Fruit fly (Drosophila melanogaster) whole organism, embryonic: ENCODE measurements around the gene CG42455.

ENCODE experiments used
- ATbp ChIP-seq: fragments of 200-800 bp; sonication (Bioruptor generic); optimal IDR thresholded peaks from 2 replicates; lab custom pipeline; 2017; ENCODE audit warnings: missing biosample characterization, mild to moderate bottlenecking, missing genetic modification characterization, missing genetic modification reagents
- B-H2 ChIP-seq: fragments of 200-800 bp; sonication (Bioruptor generic); optimal IDR thresholded peaks from 2 replicates; lab custom pipeline; 2018; ENCODE audit warnings: missing biosample characterization, mild to moderate bottlenecking, missing genetic modification characterization
- CG12744 ChIP-seq: fragments of 200-800 bp; sonication (Bioruptor generic); optimal IDR thresholded peaks from 2 replicates; lab custom pipeline; 2016; ENCODE audit warnings: missing biosample characterization, missing genetic modification characterization
- CG12769 ChIP-seq: fragments of 200-800 bp; sonication (Bioruptor generic); optimal IDR thresholded peaks from 2 replicates; lab custom pipeline; 2019; ENCODE audit warnings: missing biosample characterization, mild to moderate bottlenecking, missing genetic modification characterization, moderate library complexity
- CG14014 ChIP-seq: fragments of 200-800 bp; sonication (Bioruptor generic); IDR thresholded peaks from 2 replicates; pipeline ENCODE4 v1.3.6; 2022; ENCODE audit warnings: missing biosample characterization, missing genetic modification characterization
- CG15479 ChIP-seq: fragments of 200-800 bp; sonication (Bioruptor generic); optimal IDR thresholded peaks from 3 replicates; lab custom pipeline; 2019; ENCODE audit warnings: missing biosample characterization, mild to moderate bottlenecking, missing genetic modification characterization, moderate library complexity
- CG1603 ChIP-seq: fragments of 200-800 bp; sonication (Bioruptor generic); optimal IDR thresholded peaks from 2 replicates; lab custom pipeline; 2019; ENCODE audit warnings: missing biosample characterization, mild to moderate bottlenecking, missing genetic modification characterization, moderate library complexity
- CG17829 ChIP-seq: fragments of 200-800 bp; optimal IDR thresholded peaks from 2 replicates; lab custom pipeline; 2019; ENCODE audit warnings: missing biosample characterization, mild to moderate bottlenecking, missing genetic modification characterization, moderate library complexity
- CG17912 ChIP-seq: fragments of 200-800 bp; sonication (Bioruptor generic); optimal IDR thresholded peaks from 2 replicates; lab custom pipeline; 2018; ENCODE audit warnings: missing biosample characterization, mild to moderate bottlenecking, missing genetic modification characterization
- CG18011 ChIP-seq: fragments of 200-800 bp; sonication (Bioruptor generic); optimal IDR thresholded peaks from 2 replicates; lab custom pipeline; 2017; ENCODE audit warnings: missing biosample characterization, missing genetic modification characterization, mild to moderate bottlenecking, moderate library complexity, missing genotype
- CG2116 ChIP-seq: fragments of 200-800 bp; sonication (Bioruptor generic); optimal IDR thresholded peaks from 3 replicates; lab custom pipeline; 2018; ENCODE audit warnings: missing biosample characterization, mild to moderate bottlenecking, missing genetic modification characterization
- CG34376 ChIP-seq: fragments of 200-800 bp; sonication (Bioruptor generic); optimal IDR thresholded peaks from 2 replicates; lab custom pipeline; 2018; ENCODE audit warnings: missing biosample characterization, mild to moderate bottlenecking, missing genetic modification characterization
- CG4854 ChIP-seq: fragments of 200-800 bp; sonication (Bioruptor generic); optimal IDR thresholded peaks from 2 replicates; lab custom pipeline; 2016; ENCODE audit warnings: missing biosample characterization, missing genetic modification characterization, inconsistent platforms
- CG5180 ChIP-seq: fragments of 200-800 bp; sonication (Bioruptor generic); optimal IDR thresholded peaks from 3 replicates; lab custom pipeline; 2017; ENCODE audit warnings: missing biosample characterization, missing genetic modification characterization, mild to moderate bottlenecking, moderate library complexity, missing genetic modification reagents
- CG5245 ChIP-seq: fragments of 200-800 bp; sonication (Bioruptor generic); optimal IDR thresholded peaks from 3 replicates; lab custom pipeline; 2016; ENCODE audit warnings: missing biosample characterization, missing genetic modification characterization
- CG6654 ChIP-seq: fragments of 200-800 bp; sonication (Bioruptor generic); optimal IDR thresholded peaks from 2 replicates; lab custom pipeline; 2017; ENCODE audit warnings: missing biosample characterization, mild to moderate bottlenecking, missing genetic modification characterization
- CG6854 ChIP-seq: fragments of 200-800 bp; sonication (Bioruptor generic); optimal IDR thresholded peaks from 3 replicates; lab custom pipeline; 2017; ENCODE audit warnings: missing biosample characterization, mild to moderate bottlenecking, missing genetic modification characterization
- CG8281 ChIP-seq: fragments of 200-800 bp; sonication (Bioruptor generic); optimal IDR thresholded peaks from 2 replicates; lab custom pipeline; 2018; ENCODE audit warnings: missing biosample characterization, mild to moderate bottlenecking, missing genetic modification characterization, moderate library complexity
- CG9727 ChIP-seq: fragments of 200-800 bp; sonication (Bioruptor generic); optimal IDR thresholded peaks from 3 replicates; lab custom pipeline; 2017; ENCODE audit warnings: missing biosample characterization, mild to moderate bottlenecking, missing genetic modification characterization
- Camta ChIP-seq: fragments of 200-800 bp; sonication (Bioruptor generic); optimal IDR thresholded peaks from 2 replicates; lab custom pipeline; 2016; ENCODE audit warnings: missing biosample characterization, missing genetic modification characterization
- CrebB ChIP-seq: fragments of 200-800 bp; sonication (Bioruptor generic); optimal IDR thresholded peaks from 3 replicates; lab custom pipeline; 2018; ENCODE audit warnings: missing biosample characterization, mild to moderate bottlenecking, missing genetic modification characterization
- D ChIP-seq, 2 experiments: fragments of 200-800 bp in 1 of 2; fragments of >200 bp in 1 of 2; sonication (Bioruptor generic) in 1 of 2; optimal IDR thresholded peaks; 2 replicates in 1 of 2; 3 replicates in 1 of 2; lab custom pipeline; 2017; ENCODE audit warnings: mild to moderate bottlenecking in 1 of 2, missing biosample characterization in 1 of 2, missing genetic modification characterization in 1 of 2, missing genetic modification reagents in 1 of 2
- Dref ChIP-seq: fragments of 200-800 bp; sonication (Bioruptor generic); IDR thresholded peaks from 2 replicates; pipeline ENCODE4 v1.3.6; 2022; ENCODE audit warnings: missing biosample characterization, missing genetic modification characterization
- HLH4C ChIP-seq: fragments of 200-800 bp; sonication (Bioruptor generic); IDR thresholded peaks from 3 replicates; pipeline ENCODE4 v1.3.6; 2022; ENCODE audit warnings: missing biosample characterization, missing genetic modification characterization; ENCODE audit not compliant: partially characterized antibody
- HmgD ChIP-seq: fragments of 200-800 bp; sonication (Bioruptor generic); optimal IDR thresholded peaks from 3 replicates; lab custom pipeline; 2016; ENCODE audit warnings: missing biosample characterization, missing genetic modification characterization
- Lim3 ChIP-seq: fragments of 200-800 bp; sonication (Bioruptor generic); IDR thresholded peaks from 2 replicates; pipeline ENCODE4 v1.3.6; 2022; ENCODE audit warnings: missing biosample characterization, missing genetic modification characterization
- Lpt ChIP-seq: fragments of >200 bp; optimal IDR thresholded peaks from 2 replicates; lab custom pipeline; 2018; ENCODE audit warnings: missing biosample characterization, missing genetic modification characterization
- NFAT ChIP-seq: fragments of 200-800 bp; sonication (Bioruptor generic); IDR thresholded peaks from 2 replicates; pipeline ENCODE4 v1.3.6; 2022; ENCODE audit warnings: missing biosample characterization, missing genetic modification characterization
- Nf-YA ChIP-seq: fragments of 200-800 bp; sonication (Bioruptor generic); IDR thresholded peaks from 2 replicates; pipeline ENCODE4 v1.3.6; 2022; ENCODE audit warnings: missing biosample characterization, missing genetic modification characterization
- Pdp1 ChIP-seq, 2 experiments: fragments of 200-800 bp; sonication (Bioruptor generic); optimal IDR thresholded peaks; 3 replicates each; lab custom pipeline; 2016; ENCODE audit warnings: missing biosample characterization in 2 of 2, missing genetic modification characterization in 2 of 2, mild to moderate bottlenecking in 1 of 2, moderate library complexity in 1 of 2
- YL-1 ChIP-seq: fragments of 200-800 bp; sonication (Bioruptor generic); optimal IDR thresholded peaks from 3 replicates; lab custom pipeline; 2017; ENCODE audit warnings: missing biosample characterization, mild to moderate bottlenecking, missing genetic modification characterization
- abd-A ChIP-seq: fragments of 200-800 bp; sonication (Bioruptor generic); optimal IDR thresholded peaks from 3 replicates; lab custom pipeline; 2019; ENCODE audit warnings: missing biosample characterization, mild to moderate bottlenecking, missing genetic modification characterization, moderate library complexity
- bbx ChIP-seq: fragments of 200-800 bp; sonication (Bioruptor generic); IDR thresholded peaks from 2 replicates; pipeline ENCODE4 v1.3.6; 2022; ENCODE audit warnings: missing biosample characterization, missing genetic modification characterization; ENCODE audit not compliant: partially characterized antibody
- bsh ChIP-seq, 2 experiments: fragments of 200-800 bp; sonication (Bioruptor generic); optimal IDR thresholded peaks; 2 replicates each; lab custom pipeline; 2017 to 2018; ENCODE audit warnings: mild to moderate bottlenecking in 2 of 2, missing biosample characterization in 2 of 2, missing genetic modification characterization in 2 of 2, moderate library complexity in 1 of 2
- cg ChIP-seq: fragments of 200-800 bp; sonication (Bioruptor generic); optimal IDR thresholded peaks from 3 replicates; lab custom pipeline; 2019; ENCODE audit warnings: missing biosample characterization, mild to moderate bottlenecking, missing genetic modification characterization, moderate library complexity
- chif ChIP-seq, 2 experiments: fragments of 200-800 bp; sonication (Bioruptor generic); optimal IDR thresholded peaks; 3 replicates each; lab custom pipeline; 2016; ENCODE audit warnings: missing biosample characterization in 2 of 2, missing genetic modification characterization in 2 of 2
- dimm ChIP-seq: fragments of 200-800 bp; sonication (Bioruptor generic); IDR thresholded peaks from 2 replicates; pipeline ENCODE4 v1.3.6; 2022; ENCODE audit warnings: missing biosample characterization, missing genetic modification characterization
- dmrt99B ChIP-seq: fragments of 200-800 bp; sonication (Bioruptor generic); optimal IDR thresholded peaks from 2 replicates; lab custom pipeline; 2018; ENCODE audit warnings: missing biosample characterization, mild to moderate bottlenecking, missing genetic modification characterization, moderate library complexity
- en ChIP-seq: fragments of 200-800 bp; sonication (Bioruptor generic); optimal IDR thresholded peaks from 2 replicates; lab custom pipeline; 2016; ENCODE audit warnings: missing biosample characterization, missing genetic modification characterization
- ftz-f1 ChIP-seq: fragments of 200-800 bp; sonication (Bioruptor generic); optimal IDR thresholded peaks from 2 replicates; lab custom pipeline; 2016; ENCODE audit warnings: missing biosample characterization, missing genetic modification characterization
- fu2 ChIP-seq: fragments of 200-800 bp; sonication (Bioruptor generic); optimal IDR thresholded peaks from 2 replicates; lab custom pipeline; 2016; ENCODE audit warnings: missing biosample characterization, missing genetic modification characterization
- grau ChIP-seq: fragments of 200-800 bp; optimal IDR thresholded peaks from 3 replicates; lab custom pipeline; 2019; ENCODE audit warnings: missing biosample characterization, mild to moderate bottlenecking, missing genetic modification characterization, moderate library complexity
- ind ChIP-seq: fragments of 200-800 bp; sonication (Bioruptor generic); optimal IDR thresholded peaks from 3 replicates; lab custom pipeline; 2016; ENCODE audit warnings: missing biosample characterization, missing genetic modification characterization
- kni ChIP-seq: fragments of 200-800 bp; sonication (Bioruptor generic); optimal IDR thresholded peaks from 3 replicates; lab custom pipeline; 2017; ENCODE audit warnings: mild to moderate bottlenecking, missing biosample characterization, missing genetic modification reagents, missing genetic modification characterization
- pfk ChIP-seq: fragments of 200-800 bp; sonication (Bioruptor generic); optimal IDR thresholded peaks from 2 replicates; lab custom pipeline; 2018; ENCODE audit warnings: missing biosample characterization, mild to moderate bottlenecking, missing genetic modification characterization, moderate library complexity
- run ChIP-seq: fragments of 200-800 bp; sonication (Bioruptor generic); optimal IDR thresholded peaks from 3 replicates; lab custom pipeline; 2018; ENCODE audit warnings: missing biosample characterization, mild to moderate bottlenecking, missing genetic modification characterization
- slou ChIP-seq: fragments of 200-800 bp; sonication (Bioruptor generic); optimal IDR thresholded peaks from 3 replicates; lab custom pipeline; 2016; ENCODE audit warnings: missing biosample characterization, missing genetic modification characterization
- tap ChIP-seq: fragments of 200-800 bp; optimal IDR thresholded peaks from 3 replicates; lab custom pipeline; 2019; ENCODE audit warnings: missing biosample characterization, mild to moderate bottlenecking, missing genetic modification characterization, moderate library complexity
- tin ChIP-seq: fragments of 200-800 bp; sonication (Bioruptor generic); optimal IDR thresholded peaks from 3 replicates; lab custom pipeline; 2016; ENCODE audit warnings: missing biosample characterization, missing genetic modification characterization
- zf30C ChIP-seq: fragments of 200-800 bp; sonication (Bioruptor generic); optimal IDR thresholded peaks from 3 replicates; lab custom pipeline; 2018; ENCODE audit warnings: missing biosample characterization, mild to moderate bottlenecking, missing genetic modification characterization

CG42455 gene

DNA sequence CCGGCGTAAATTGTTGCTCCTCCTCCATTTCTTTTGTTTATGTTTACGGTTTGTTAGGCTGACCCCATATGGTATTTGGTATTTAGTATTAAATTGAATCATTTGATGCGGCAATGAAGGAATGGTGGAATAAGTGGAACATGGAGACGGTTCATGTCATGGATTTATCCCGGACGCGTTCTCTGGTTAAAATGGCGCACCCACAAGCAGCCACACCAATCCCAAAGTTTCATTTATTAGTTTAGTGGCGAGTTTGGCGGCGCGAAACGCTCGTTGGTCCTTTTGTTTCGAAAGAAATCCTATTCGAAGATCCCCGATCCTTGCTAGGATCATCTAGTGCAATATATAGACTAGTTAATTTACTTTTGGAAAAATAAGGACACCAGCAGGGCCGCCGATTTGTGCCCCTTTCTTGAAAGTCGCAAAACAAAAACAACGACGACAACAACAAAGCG, 3.8 kb upstream of the CG42455 start, which contains the start of the genes CG6685 and Dronc (continued):
- no peak for TF ChIP-seq tap (tag; lab: Kevin White, UChicago)
- TF ChIP-seq en (GFP tag; lab: Kevin White, UChicago), result no peak
- no peak for TF ChIP-seq bsh (GFP tag; optimal IDR thresholded peaks at IDR 0.05; lab: Kevin White, UChicago)
- TF ChIP-seq Nf-YA (GFP tag; lab: Robert Waterston, UW), result no peak
- no peak for TF ChIP-seq CG4854 (GFP tag; lab: Kevin White, UChicago)
- no peak for TF ChIP-seq cg (GFP tag; lab: Kevin White, UChicago)
- no peak for TF ChIP-seq Dref
- no peak for TF ChIP-seq B-H2 (GFP tag; lab: Kevin White, UChicago)
- TF ChIP-seq CG17829 (tag; lab: Kevin White, UChicago), result peak; percentile 43
- TF ChIP-seq CG5180 (GFP tag; lab: Kevin White, UChicago), result no peak
- TF ChIP-seq dmrt99B (tag; lab: Kevin White, UChicago), result no peak
- no peak for TF ChIP-seq slou
- no peak for TF ChIP-seq ind (GFP tag; lab: Kevin White, UChicago)
- TF ChIP-seq CG17912 (GFP tag; lab: Kevin White, UChicago), result no peak
- TF ChIP-seq Lpt (GFP tag; lab: Kevin White, UChicago), result no peak
- TF ChIP-seq Camta (GFP tag; lab: Kevin White, UChicago), result peak; percentile 9
- no peak for TF ChIP-seq CG14014
- TF ChIP-seq abd-A (tag; lab: Kevin White, UChicago), result no peak
- no peak for TF ChIP-seq dimm (GFP tag; lab: Robert Waterston, UW)
- TF ChIP-seq CG12769, result peak; percentile 36
- no peak for TF ChIP-seq CG12744 (GFP tag; lab: Kevin White, UChicago)
- TF ChIP-seq D (optimal IDR thresholded peaks at IDR 0.05; lab: Kevin White, UChicago), result no peak
- no peak for TF ChIP-seq D (GFP tag; optimal IDR thresholded peaks at IDR 0.05; lab: Kevin White, UChicago)
- TF ChIP-seq CG2116 (GFP tag; lab: Kevin White, UChicago), result peak; percentile 45
- TF ChIP-seq Lim3 (GFP tag; lab: Robert Waterston, UW), result no peak
- TF ChIP-seq bbx (GFP tag; lab: Robert Waterston, UW), result no peak
- TF ChIP-seq CG8281 (tag; lab: Kevin White, UChicago), result peak; percentile 22
- no peak for TF ChIP-seq run (tag; lab: Kevin White, UChicago)
- no peak for TF ChIP-seq CG9727 (GFP tag; lab: Kevin White, UChicago)
- no peak for TF ChIP-seq fu2 (GFP tag; lab: Kevin White, UChicago)
- TF ChIP-seq ATbp (GFP tag; lab: Kevin White, UChicago), result no peak
- TF ChIP-seq Pdp1 (GFP tag; optimal IDR thresholded peaks at IDR 0.05; lab: Kevin White, UChicago), result peak in 1 of 2 experiments; percentile 73
- TF ChIP-seq HLH4C (GFP tag; lab: Robert Waterston, UW), result no peak
- TF ChIP-seq CG1603 (tag; lab: Kevin White, UChicago), result peak; percentile 91
- TF ChIP-seq chif (GFP tag; optimal IDR thresholded peaks at IDR 0.05; lab: Kevin White, UChicago), result no peak
- no peak for TF ChIP-seq tin
- TF ChIP-seq zf30C (GFP tag; lab: Kevin White, UChicago), result no peak
- TF ChIP-seq CG15479 (GFP tag; lab: Kevin White, UChicago), result no peak
- no peak for TF ChIP-seq CG6854 (GFP tag; lab: Kevin White, UChicago)
- TF ChIP-seq CG18011 (GFP tag; lab: Kevin White, UChicago), result no peak
- TF ChIP-seq CrebB (tag; lab: Kevin White, UChicago), result no peak
- no peak for TF ChIP-seq CG6654
- peak; percentile 11 for TF ChIP-seq HmgD (GFP tag; lab: Kevin White, UChicago)
- TF ChIP-seq CG34376 (GFP tag; lab: Kevin White, UChicago), result no peak
- TF ChIP-seq pfk (GFP tag; lab: Kevin White, UChicago), result peak; percentile 95
- no peak for TF ChIP-seq CG5245
- TF ChIP-seq kni (GFP tag; lab: Kevin White, UChicago), result no peak
- peak; percentile 77 for TF ChIP-seq YL-1 (GFP tag; lab: Kevin White, UChicago)
- no peak for TF ChIP-seq grau (tag; lab: Kevin White, UChicago)
- TF ChIP-seq ftz-f1 (GFP tag; lab: Kevin White, UChicago), result peak; percentile 57
- no peak; the same call in 1 of the 2 replicates for TF ChIP-seq NFAT
